Worm (Caenorhabditis elegans) whole organism, L1 larva: ENCODE measurements around the gene mihp-2.

ENCODE experiments used
- hlh-17 ChIP-seq: fragments of 200-800 bp; sonication (Bioruptor generic); optimal IDR thresholded peaks from 2 replicates; lab custom pipeline; 2018; ENCODE audit warnings: missing genetic modification characterization, mild to moderate bottlenecking, missing compliant biosample characterization, moderate library complexity, borderline replicate concordance
- lin-39 ChIP-seq: fragments of 150-350 bp; optimal IDR thresholded peaks from 2 replicates; lab custom pipeline; 2014; ENCODE audit warnings: missing biosample characterization, missing genetic modification reagents, missing genetic modification characterization
- mep-1 ChIP-seq: fragments of 150-350 bp; optimal IDR thresholded peaks from 2 replicates; lab custom pipeline; 2014; ENCODE audit warnings: missing biosample characterization, missing genetic modification characterization
- nhr-12 ChIP-seq: sonication (generic microtip); optimal IDR thresholded peaks from 2 replicates; lab custom pipeline; 2017; ENCODE audit warnings: missing biosample characterization, missing genetic modification characterization
- nhr-19 ChIP-seq: fragments of 200-800 bp; sonication (Bioruptor generic); conservative IDR thresholded peaks from 2 replicates; pipeline ENCODE4 v1.3.6; 2022; ENCODE audit warnings: missing genetic modification characterization, missing compliant biosample characterization
- pqm-1 ChIP-seq: sonication (generic microtip); optimal IDR thresholded peaks from 3 replicates; lab custom pipeline; 2017; ENCODE audit warnings: missing biosample characterization, missing genetic modification characterization
- skn-1 ChIP-seq: fragments of 150-350 bp; optimal IDR thresholded peaks from 2 replicates; lab custom pipeline; 2014; ENCODE audit warnings: missing biosample characterization, missing genetic modification characterization
- snu-23 ChIP-seq: sonication (generic microtip); optimal IDR thresholded peaks from 2 replicates; lab custom pipeline; 2016; ENCODE audit warnings: missing genetic modification characterization, missing compliant biosample characterization
- tbx-2 ChIP-seq: sonication (generic microtip); optimal IDR thresholded peaks from 2 replicates; lab custom pipeline; 2016; ENCODE audit warnings: missing genetic modification characterization, missing compliant biosample characterization
- unc-62 ChIP-seq: fragments of 150-350 bp; optimal IDR thresholded peaks from 2 replicates; lab custom pipeline; 2014; ENCODE audit warnings: missing biosample characterization, missing genetic modification reagents, missing genetic modification characterization

DNA sequence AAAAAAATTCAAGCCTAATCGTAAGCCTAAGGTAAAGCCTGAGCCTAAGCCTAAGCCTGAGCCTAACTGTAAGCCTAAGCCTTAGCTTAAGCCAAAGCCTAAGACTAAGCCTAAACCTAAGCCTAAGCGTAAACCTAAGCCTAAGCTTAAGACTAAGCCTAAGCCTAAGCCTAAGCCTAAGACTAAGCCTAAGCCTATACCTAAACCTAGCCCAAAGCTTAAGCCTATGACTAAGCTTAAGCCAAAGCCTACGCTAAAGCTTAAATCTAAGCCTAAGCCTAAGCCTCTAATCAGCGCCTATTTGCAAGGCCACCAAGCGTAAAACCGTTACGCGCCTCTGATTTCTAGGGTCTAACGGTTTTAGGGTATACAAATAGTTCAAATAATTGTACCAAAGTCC, 6.1 kb downstream of the mihp-2 start:
- no peak for TF ChIP-seq nhr-12 (tag; lab: Kevin White, UChicago)
- TF ChIP-seq nhr-19 = no peak
- TF ChIP-seq pqm-1 (tag; lab: Kevin White, UChicago) = no peak
- TF ChIP-seq snu-23 (GFP tag; lab: Kevin White, UChicago) = no peak
- TF ChIP-seq unc-62 (GFP tag; lab: Kevin White, UChicago) = no peak
- TF ChIP-seq skn-1 (tag; lab: Kevin White, UChicago) = no peak
- TF ChIP-seq mep-1 (tag; lab: Kevin White, UChicago) = no peak
- TF ChIP-seq tbx-2 (tag; lab: Kevin White, UChicago) = no peak
- TF ChIP-seq lin-39 (tag; lab: Kevin White, UChicago) = no peak
- TF ChIP-seq hlh-17 (GFP tag; lab: Kevin White, UChicago) = no peak
